Fruit fly (Drosophila melanogaster) whole organism, embryonic: ENCODE results near the gene CG15034.

Experiments
- Atf3 ChIP-seq: fragments of 200-800 bp; sonication (Bioruptor generic); optimal IDR thresholded peaks from 3 replicates; lab custom pipeline; 2016; ENCODE audit warnings: missing biosample characterization, missing genetic modification characterization
- Bteb2 ChIP-seq: fragments of 200-800 bp; sonication (Bioruptor generic); optimal IDR thresholded peaks from 2 replicates; lab custom pipeline; 2016; ENCODE audit warnings: missing biosample characterization, missing genetic modification characterization
- C15 ChIP-seq: fragments of 200-800 bp; sonication (Bioruptor generic); IDR thresholded peaks from 3 replicates; pipeline ENCODE4 v1.3.6; 2022; ENCODE audit warnings: missing biosample characterization, missing genetic modification characterization
- CG11247 ChIP-seq: fragments of 200-800 bp; sonication (Bioruptor generic); IDR thresholded peaks from 2 replicates; pipeline ENCODE4 v1.3.6; 2022; ENCODE audit warnings: missing biosample characterization, missing genetic modification characterization
- CG11560 ChIP-seq: fragments of 200-800 bp; sonication (Bioruptor generic); IDR thresholded peaks from 3 replicates; pipeline ENCODE4 v1.3.6; 2022; ENCODE audit warnings: missing biosample characterization, missing genetic modification characterization
- CG12236 ChIP-seq: fragments of 200-800 bp; sonication (Bioruptor generic); optimal IDR thresholded peaks from 2 replicates; lab custom pipeline; 2016; ENCODE audit warnings: missing biosample characterization, missing genetic modification characterization
- CG13296 ChIP-seq: fragments of 200-800 bp; sonication (Bioruptor generic); optimal IDR thresholded peaks from 3 replicates; lab custom pipeline; 2018; ENCODE audit warnings: missing biosample characterization, mild to moderate bottlenecking, missing genetic modification characterization
- CG17802 ChIP-seq: fragments of 200-800 bp; sonication (Bioruptor generic); optimal IDR thresholded peaks from 2 replicates; lab custom pipeline; 2018; ENCODE audit warnings: missing biosample characterization, mild to moderate bottlenecking, missing genetic modification characterization, moderate library complexity
- CG1832 ChIP-seq: fragments of 200-800 bp; sonication (Bioruptor generic); optimal IDR thresholded peaks from 2 replicates; lab custom pipeline; 2017; ENCODE audit warnings: missing biosample characterization, mild to moderate bottlenecking, missing genetic modification characterization, inconsistent platforms
- CG18619 ChIP-seq: fragments of 200-800 bp; sonication (Bioruptor generic); optimal IDR thresholded peaks from 3 replicates; lab custom pipeline; 2017; ENCODE audit warnings: missing biosample characterization, mild to moderate bottlenecking, missing genetic modification characterization
- CG3065 ChIP-seq: fragments of 200-800 bp; sonication (Bioruptor generic); optimal IDR thresholded peaks from 2 replicates; lab custom pipeline; 2016; ENCODE audit warnings: missing biosample characterization, missing genetic modification characterization
- CG3281 ChIP-seq: fragments of 200-800 bp; sonication (Bioruptor generic); optimal IDR thresholded peaks from 3 replicates; lab custom pipeline; 2017; ENCODE audit warnings: missing biosample characterization, mild to moderate bottlenecking, missing genetic modification characterization
- CG33213 ChIP-seq: fragments of 200-800 bp; sonication (Bioruptor generic); optimal IDR thresholded peaks from 3 replicates; lab custom pipeline; 2016; ENCODE audit warnings: missing biosample characterization, missing genetic modification characterization
- CG3407 ChIP-seq: fragments of 200-800 bp; sonication (Bioruptor generic); optimal IDR thresholded peaks from 2 replicates; lab custom pipeline; 2018; ENCODE audit warnings: missing biosample characterization, mild to moderate bottlenecking, missing genetic modification characterization
- CG4328 ChIP-seq: fragments of 200-800 bp; sonication (Bioruptor generic); optimal IDR thresholded peaks from 3 replicates; lab custom pipeline; 2017; ENCODE audit warnings: missing biosample characterization, missing genetic modification reagents, missing genetic modification characterization
- CG43689 ChIP-seq: fragments of 200-800 bp; sonication (Bioruptor generic); IDR thresholded peaks from 2 replicates; pipeline ENCODE4 v1.3.6; 2022; ENCODE audit warnings: missing biosample characterization, missing genetic modification characterization
- CG4707 ChIP-seq: fragments of 200-800 bp; sonication (Bioruptor generic); optimal IDR thresholded peaks from 2 replicates; lab custom pipeline; 2018; ENCODE audit warnings: missing biosample characterization, mild to moderate bottlenecking, missing genetic modification characterization, moderate library complexity
- CG4730 ChIP-seq: fragments of 200-800 bp; sonication (Bioruptor generic); IDR thresholded peaks from 2 replicates; pipeline ENCODE4 v1.3.6; 2022; ENCODE audit warnings: missing biosample characterization, missing genetic modification characterization
- CG6272 ChIP-seq: fragments of 200-800 bp; sonication (Bioruptor generic); IDR thresholded peaks from 2 replicates; pipeline ENCODE4 v1.3.6; 2022; ENCODE audit warnings: missing biosample characterization, missing genetic modification characterization
- CG7372 ChIP-seq: fragments of 200-800 bp; sonication (Bioruptor generic); IDR thresholded peaks from 2 replicates; pipeline ENCODE4 v1.3.6; 2022; ENCODE audit warnings: missing biosample characterization, missing genetic modification characterization
- CG7963 ChIP-seq: fragments of 200-800 bp; sonication (Bioruptor generic); IDR thresholded peaks from 3 replicates; pipeline ENCODE4 v1.3.6; 2022; ENCODE audit warnings: missing biosample characterization, missing genetic modification characterization; ENCODE audit not compliant: partially characterized antibody
- CG9437 ChIP-seq: fragments of 200-800 bp; sonication (Bioruptor generic); optimal IDR thresholded peaks from 2 replicates; lab custom pipeline; 2018; ENCODE audit warnings: missing biosample characterization, mild to moderate bottlenecking, missing genetic modification characterization
- Deaf1 ChIP-seq: fragments of 200-800 bp; optimal IDR thresholded peaks from 3 replicates; lab custom pipeline; 2019; ENCODE audit warnings: missing biosample characterization, mild to moderate bottlenecking, missing genetic modification characterization, moderate library complexity
- Dek ChIP-seq: fragments of 200-800 bp; sonication (Bioruptor generic); optimal IDR thresholded peaks from 3 replicates; lab custom pipeline; 2019; ENCODE audit warnings: missing biosample characterization, mild to moderate bottlenecking, missing genetic modification characterization, moderate library complexity
- Dll ChIP-seq: fragments of 200-800 bp; sonication (Bioruptor generic); IDR thresholded peaks from 4 replicates; pipeline ENCODE4 v1.3.6; 2022; ENCODE audit warnings: missing biosample characterization, missing genetic modification characterization; ENCODE audit not compliant: partially characterized antibody
- GATAe ChIP-seq: fragments of 200-800 bp; sonication (Bioruptor generic); conservative IDR thresholded peaks from 2 replicates; pipeline ENCODE4 v1.3.6; 2022; ENCODE audit warnings: missing biosample characterization, missing genetic modification characterization
- Hmr ChIP-seq: fragments of 200-800 bp; sonication (Bioruptor generic); optimal IDR thresholded peaks from 3 replicates; lab custom pipeline; 2017; ENCODE audit warnings: mild to moderate bottlenecking, missing biosample characterization, missing genetic modification reagents, missing genetic modification characterization
- Lpt ChIP-seq: fragments of >200 bp; optimal IDR thresholded peaks from 2 replicates; lab custom pipeline; 2018; ENCODE audit warnings: missing biosample characterization, missing genetic modification characterization
- MTF-1 ChIP-seq: fragments of 200-800 bp; sonication (Bioruptor generic); optimal IDR thresholded peaks from 2 replicates; lab custom pipeline; 2018; ENCODE audit warnings: missing biosample characterization, mild to moderate bottlenecking, missing genetic modification characterization, borderline replicate concordance
- Rfx ChIP-seq: fragments of 200-800 bp; sonication (Bioruptor generic); IDR thresholded peaks from 2 replicates; pipeline ENCODE4 v1.3.6; 2022; ENCODE audit warnings: missing biosample characterization, missing genetic modification characterization
- Ssrp ChIP-seq: fragments of 200-800 bp; sonication (Bioruptor generic); optimal IDR thresholded peaks from 2 replicates; lab custom pipeline; 2018; ENCODE audit warnings: missing biosample characterization, mild to moderate bottlenecking, missing genetic modification characterization, moderate library complexity
- danr ChIP-seq: fragments of 200-800 bp; sonication (Bioruptor generic); IDR thresholded peaks from 2 replicates; pipeline ENCODE4 v1.3.6; 2022; ENCODE audit warnings: missing biosample characterization, missing genetic modification characterization
- ftz-f1 ChIP-seq: fragments of 200-800 bp; sonication (Bioruptor generic); optimal IDR thresholded peaks from 2 replicates; lab custom pipeline; 2016; ENCODE audit warnings: missing biosample characterization, missing genetic modification characterization
- ken ChIP-seq: fragments of 200-800 bp; sonication (Bioruptor generic); IDR thresholded peaks from 3 replicates; pipeline ENCODE4 v1.3.6; 2022; ENCODE audit warnings: missing biosample characterization, missing genetic modification characterization
- lmd ChIP-seq: fragments of 200-800 bp; sonication (Bioruptor generic); IDR thresholded peaks from 2 replicates; pipeline ENCODE4 v1.3.6; 2022; ENCODE audit warnings: missing biosample characterization, missing genetic modification characterization
- mam ChIP-seq: fragments of 200-800 bp; sonication (Bioruptor generic); optimal IDR thresholded peaks from 3 replicates; lab custom pipeline; 2016; ENCODE audit warnings: missing biosample characterization, missing genetic modification characterization
- mld ChIP-seq: fragments of 200-800 bp; sonication (Bioruptor generic); IDR thresholded peaks from 3 replicates; pipeline ENCODE4 v1.3.6; 2022; ENCODE audit warnings: missing biosample characterization, missing genetic modification characterization; ENCODE audit not compliant: partially characterized antibody
- nom ChIP-seq: fragments of 200-800 bp; sonication (Bioruptor generic); optimal IDR thresholded peaks from 2 replicates; lab custom pipeline; 2017; ENCODE audit warnings: missing biosample characterization, missing genetic modification characterization, mild to moderate bottlenecking, moderate library complexity, missing genetic modification reagents
- pho ChIP-seq: fragments of 200-800 bp; sonication (Bioruptor generic); optimal IDR thresholded peaks from 2 replicates; lab custom pipeline; 2016; ENCODE audit warnings: missing biosample characterization, missing genetic modification characterization
- phol ChIP-seq: fragments of 200-800 bp; sonication (Bioruptor generic); optimal IDR thresholded peaks from 3 replicates; lab custom pipeline; 2018; ENCODE audit warnings: missing biosample characterization, mild to moderate bottlenecking, missing genetic modification characterization, moderate library complexity
- sc ChIP-seq, 3 experiments: fragments of >200 bp in 2 of 3; fragments of 200-800 bp in 1 of 3; sonication (Bioruptor generic) in 1 of 3; optimal IDR thresholded peaks; 2 replicates in 2 of 3; 3 replicates in 1 of 3; lab custom pipeline; 2017; ENCODE audit warnings: mild to moderate bottlenecking in 1 of 3, missing biosample characterization in 1 of 3, missing genetic modification characterization in 1 of 3, missing genetic modification reagents in 1 of 3
- shn ChIP-seq: fragments of 200-800 bp; sonication (Bioruptor generic); optimal IDR thresholded peaks from 3 replicates; lab custom pipeline; 2016; ENCODE audit warnings: missing biosample characterization, missing genetic modification characterization
- slp2 ChIP-seq: fragments of 200-800 bp; sonication (Bioruptor generic); optimal IDR thresholded peaks from 2 replicates; lab custom pipeline; 2016; ENCODE audit warnings: missing biosample characterization, missing genetic modification characterization
- ssp ChIP-seq: fragments of 200-800 bp; sonication (Bioruptor generic); IDR thresholded peaks from 2 replicates; pipeline ENCODE4 v1.3.6; 2022; ENCODE audit warnings: missing biosample characterization, missing genetic modification characterization
- tap ChIP-seq: fragments of 200-800 bp; optimal IDR thresholded peaks from 3 replicates; lab custom pipeline; 2019; ENCODE audit warnings: missing biosample characterization, mild to moderate bottlenecking, missing genetic modification characterization, moderate library complexity
- tio ChIP-seq: fragments of 200-800 bp; sonication (Bioruptor generic); optimal IDR thresholded peaks from 2 replicates; lab custom pipeline; 2017; ENCODE audit warnings: missing biosample characterization, missing genetic modification characterization, inconsistent platforms
- ttk ChIP-seq: fragments of 200-800 bp; sonication (Bioruptor generic); IDR thresholded peaks from 2 replicates; pipeline ENCODE4 v2.1.2; 2022; ENCODE audit warnings: missing biosample characterization, missing genetic modification characterization
- zfh2 ChIP-seq: fragments of 200-800 bp; sonication (Bioruptor generic); optimal IDR thresholded peaks from 2 replicates; lab custom pipeline; 2016; ENCODE audit warnings: missing biosample characterization, missing genetic modification characterization

The CG15034 gene

dm6 chrX:7306538-7307477 lies 40.5 kb downstream of the CG15034 start (continued):
- no peak for TF ChIP-seq Dll (GFP tag; lab: Robert Waterston, UW)
- TF ChIP-seq CG13296 (GFP tag; lab: Kevin White, UChicago) = peak; percentile 92
- peak; percentile 77 for TF ChIP-seq Bteb2 (GFP tag; lab: Kevin White, UChicago)
- TF ChIP-seq CG17802 (tag; lab: Kevin White, UChicago) = peak; percentile 71
- TF ChIP-seq phol (tag; lab: Kevin White, UChicago) = peak; percentile 97
- TF ChIP-seq lmd (GFP tag; lab: Robert Waterston, UW) = peak; percentile 92
- TF ChIP-seq CG11247 (GFP tag; lab: Robert Waterston, UW) = no peak; the same call in none of the 2 replicates
- TF ChIP-seq ssp (GFP tag; lab: Robert Waterston, UW) = peak; percentile 70
- TF ChIP-seq tio (GFP tag; lab: Kevin White, UChicago) = peak; percentile 94
- TF ChIP-seq sc (optimal IDR thresholded peaks at IDR 0.05; lab: Kevin White, UChicago) = no peak
- peak; percentile 95 for TF ChIP-seq sc (GFP tag; optimal IDR thresholded peaks at IDR 0.05; lab: Kevin White, UChicago)
- peak; percentile 91 for TF ChIP-seq CG4328 (GFP tag; lab: Kevin White, UChicago)
- no peak for TF ChIP-seq GATAe (GFP tag; lab: Robert Waterston, UW)
- TF ChIP-seq ken (GFP tag; lab: Robert Waterston, UW) = peak; percentile 52; the same call in 2 of the 3 replicates
- peak; percentile 66 for TF ChIP-seq danr (GFP tag; lab: Robert Waterston, UW)
- no peak; the same call in none of the 2 replicates for TF ChIP-seq CG4730
- TF ChIP-seq CG3281 (GFP tag; lab: Kevin White, UChicago) = peak; percentile 95
- TF ChIP-seq pho (GFP tag; lab: Kevin White, UChicago) = peak; percentile 83
- TF ChIP-seq nom (GFP tag; lab: Kevin White, UChicago) = peak; percentile 66
- TF ChIP-seq Deaf1 (tag; lab: Kevin White, UChicago) = peak; percentile 24
- TF ChIP-seq Ssrp (tag; lab: Kevin White, UChicago) = peak; percentile 95
- peak; percentile 73 for TF ChIP-seq mam (GFP tag; lab: Kevin White, UChicago)
- peak; percentile 89 for TF ChIP-seq Hmr
- TF ChIP-seq ttk (GFP tag; lab: Robert Waterston, UW) = peak; percentile 65; the same call in 1 of the 2 replicates
- no peak for TF ChIP-seq CG7963
- peak; percentile 75 for TF ChIP-seq Rfx (GFP tag; lab: Robert Waterston, UW)
- TF ChIP-seq CG9437 (GFP tag; lab: Kevin White, UChicago) = peak; percentile 95
- peak; percentile 79 for TF ChIP-seq slp2 (GFP tag; lab: Kevin White, UChicago)
- peak; percentile 83 for TF ChIP-seq tap (tag; lab: Kevin White, UChicago)
- TF ChIP-seq zfh2 = peak; percentile 83
- TF ChIP-seq CG11560 (tag; lab: Robert Waterston, UW) = peak; percentile 63; the same call in 1 of the 3 replicates
- TF ChIP-seq C15 (GFP tag; lab: Robert Waterston, UW) = peak; percentile 26; the same call in 1 of the 3 replicates
- peak; percentile 30 for TF ChIP-seq CG33213 (GFP tag; lab: Kevin White, UChicago)
- TF ChIP-seq CG4707 (GFP tag; lab: Kevin White, UChicago) = no peak
- peak; percentile 87 for TF ChIP-seq Dek (tag; lab: Kevin White, UChicago)
- TF ChIP-seq MTF-1 = peak; percentile 45
- TF ChIP-seq shn (GFP tag; lab: Kevin White, UChicago) = peak; percentile 86
- no peak for TF ChIP-seq ftz-f1
- TF ChIP-seq CG43689 (GFP tag; lab: Robert Waterston, UW) = peak; percentile 45; the same call in 1 of the 2 replicates
- peak; percentile 53 for TF ChIP-seq CG12236 (GFP tag; lab: Kevin White, UChicago)
- TF ChIP-seq Lpt = no peak
- TF ChIP-seq CG3065 (GFP tag; lab: Kevin White, UChicago) = peak; percentile 79
- peak; percentile 84 for TF ChIP-seq Atf3 (GFP tag; lab: Kevin White, UChicago)
- TF ChIP-seq CG7372 (GFP tag; lab: Robert Waterston, UW) = peak; percentile 63
- TF ChIP-seq CG1832 (GFP tag; lab: Kevin White, UChicago) = peak; percentile 16
- peak; percentile 97 for TF ChIP-seq CG18619
- peak; percentile 47 for TF ChIP-seq CG6272 (GFP tag; lab: Robert Waterston, UW)
- no peak for TF ChIP-seq mld (GFP tag; lab: Robert Waterston, UW)
- peak; percentile 62 for TF ChIP-seq CG3407 (GFP tag; lab: Kevin White, UChicago)
